Fruit fly (Drosophila melanogaster): ENCODE measurements around the gene Pfdn1.

Gene Pfdn1

DNA sequence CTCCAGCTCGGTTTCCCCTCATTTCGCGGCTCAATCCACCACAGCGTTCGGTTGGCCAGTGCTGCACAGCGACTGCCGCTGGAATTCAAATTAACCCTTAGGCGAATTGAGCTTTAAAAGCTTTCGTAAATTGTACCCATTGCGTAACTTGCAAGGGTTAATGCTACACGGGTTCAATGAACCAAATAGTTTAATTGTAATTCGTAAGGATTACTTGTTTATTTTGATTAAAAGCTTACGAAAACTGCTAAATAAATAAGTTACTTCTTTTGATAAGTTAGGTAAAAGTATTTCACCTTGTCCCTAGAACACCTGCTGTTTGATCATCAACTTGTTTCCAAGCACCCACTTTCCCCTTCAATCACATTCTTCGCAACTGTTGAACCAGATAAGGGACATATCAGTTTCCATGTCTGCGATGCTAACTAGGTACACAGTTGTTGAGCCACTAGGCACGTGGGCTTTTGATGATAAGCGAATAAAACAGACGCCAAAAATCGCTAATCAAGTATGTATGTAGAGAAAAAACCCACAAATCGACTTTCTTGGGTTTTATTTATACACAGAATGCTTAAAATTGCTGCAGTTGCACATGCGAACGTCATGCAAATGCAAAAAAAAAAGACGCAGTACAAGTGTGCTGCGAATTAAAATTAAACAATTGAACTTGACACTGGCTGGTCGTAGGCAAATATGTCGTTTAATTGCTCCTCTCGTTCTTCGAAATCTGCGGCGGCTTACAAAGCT, 22.7 kb upstream of the Pfdn1 start, which contains the start of gene Pfas (continued):
- TF ChIP-seq CG8359 (GFP tag; optimal IDR thresholded peaks at IDR 0.05; ENCODE audit: borderline replicate concordance): no peak
- no peak for TF ChIP-seq tna (GFP tag; IDR thresholded peaks at IDR 0.05; ENCODE audit: partially characterized antibody)
- TF ChIP-seq aop (GFP tag; IDR thresholded peaks at IDR 0.05): no peak
- TF ChIP-seq CG9817 (tag; optimal IDR thresholded peaks at IDR 0.05): peak; percentile 31
- TF ChIP-seq Mes4 (GFP tag; optimal IDR thresholded peaks at IDR 0.05): no peak
- peak; percentile 46 for TF ChIP-seq CG6765 (GFP tag; optimal IDR thresholded peaks at IDR 0.05)
- TF ChIP-seq Ets97D (GFP tag; optimal IDR thresholded peaks at IDR 0.05): peak; percentile 33
- no peak for TF ChIP-seq vnd (GFP tag; IDR thresholded peaks at IDR 0.05; ENCODE audit: partially characterized antibody)
- TF ChIP-seq CG4617 (GFP tag; optimal IDR thresholded peaks at IDR 0.05; ENCODE audit: borderline replicate concordance): no peak
- TF ChIP-seq lola (GFP tag; optimal IDR thresholded peaks at IDR 0.05): no peak
- peak; percentile 26; the same call in 1 of the 3 replicates for TF ChIP-seq zfh1 (GFP tag; IDR thresholded peaks at IDR 0.05)
- TF ChIP-seq CG9876 (GFP tag; optimal IDR thresholded peaks at IDR 0.05): no peak
- TF ChIP-seq gro (GFP tag; optimal IDR thresholded peaks at IDR 0.05): peak; percentile 84
- 0 out of 2 replicates have a peak, but pooled peaks have one; percentile 53 for TF ChIP-seq Xrp1 (GFP tag; IDR thresholded peaks at IDR 0.05)
- peak; percentile 61 for TF ChIP-seq CG1647 (GFP tag; optimal IDR thresholded peaks at IDR 0.05)
- no peak for TF ChIP-seq CG7963 (GFP tag; IDR thresholded peaks at IDR 0.05; ENCODE audit: partially characterized antibody)
- TF ChIP-seq Taf1 (GFP tag; IDR thresholded peaks at IDR 0.05): no peak
- TF ChIP-seq CG31365 (tag; optimal IDR thresholded peaks at IDR 0.05): peak; percentile 55
- no peak for TF ChIP-seq disco-r (GFP tag; optimal IDR thresholded peaks at IDR 0.05)
- TF ChIP-seq CG31388 (GFP tag; optimal IDR thresholded peaks at IDR 0.05): no peak
- peak; percentile 16 for TF ChIP-seq CG12104 (GFP tag; optimal IDR thresholded peaks at IDR 0.05)
- no peak for TF ChIP-seq nerfin-2 (GFP tag; IDR thresholded peaks at IDR 0.05; ENCODE audit: partially characterized antibody)
- no peak for TF ChIP-seq usp (GFP tag; optimal IDR thresholded peaks at IDR 0.05)
- no peak for TF ChIP-seq CG18476 (GFP tag; optimal IDR thresholded peaks at IDR 0.05)
- TF ChIP-seq CG3281 (GFP tag; optimal IDR thresholded peaks at IDR 0.05): peak; percentile 73
- TF ChIP-seq z (GFP tag; IDR thresholded peaks at IDR 0.05): no peak
- TF ChIP-seq CG32767 (GFP tag; IDR thresholded peaks at IDR 0.05): no peak
- no peak for TF ChIP-seq CG2202 (tag; optimal IDR thresholded peaks at IDR 0.05)
- peak; percentile 81 for TF ChIP-seq cwo (GFP tag; optimal IDR thresholded peaks at IDR 0.05)
- TF ChIP-seq CG11398 (GFP tag; optimal IDR thresholded peaks at IDR 0.05): no peak
- TF ChIP-seq peb (GFP tag; IDR thresholded peaks at IDR 0.05): no peak
- no peak for TF ChIP-seq pan (optimal IDR thresholded peaks at IDR 0.05)
- peak in 1 of 2 experiments; percentile 49 for TF ChIP-seq pan (GFP tag; optimal IDR thresholded peaks at IDR 0.05 in 1 of 2, IDR thresholded peaks at IDR 0.05 in 1 of 2)
- no peak for TF ChIP-seq CG6854 (GFP tag; optimal IDR thresholded peaks at IDR 0.05)
- TF ChIP-seq Hr78 (GFP tag; optimal IDR thresholded peaks at IDR 0.05): peak in 1 of 2 experiments; percentile 41
- no peak for TF ChIP-seq nom (GFP tag; optimal IDR thresholded peaks at IDR 0.05)
- TF ChIP-seq CG7786 (GFP tag; optimal IDR thresholded peaks at IDR 0.05): peak; percentile 56
- no peak for TF ChIP-seq CG34224 (GFP tag; IDR thresholded peaks at IDR 0.05; ENCODE audit: partially characterized antibody)
- TF ChIP-seq Fer3 (tag; optimal IDR thresholded peaks at IDR 0.05): peak; percentile 53

DNA sequence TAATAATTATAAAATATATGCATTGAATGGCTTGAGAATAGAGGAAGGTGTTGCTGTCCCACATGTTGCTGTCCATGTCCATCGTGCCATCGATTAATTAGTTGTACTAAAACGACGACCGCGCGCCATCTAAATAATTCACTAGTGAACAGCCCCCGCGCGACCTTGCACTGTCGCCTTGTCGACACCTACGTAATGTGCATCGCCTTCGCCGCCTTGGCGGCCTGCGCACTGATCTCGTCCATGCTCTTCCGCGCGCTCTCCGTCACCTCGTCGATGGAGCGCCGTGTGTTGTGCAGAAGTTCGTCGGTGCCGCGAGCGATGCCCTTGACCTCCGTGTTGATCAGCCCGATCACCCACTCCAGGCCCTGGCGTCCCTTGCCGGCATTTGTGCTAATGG, 22.0 kb upstream of the Pfdn1 start:
- TF ChIP-seq Med (GFP tag) (peak; percentile 79), CG6175 (GFP tag; IDR thresholded peaks at IDR 0.05) (0 out of 3 replicates have a peak, but pooled peaks have one; percentile 23), CG4328 (GFP tag; optimal IDR thresholded peaks at IDR 0.05) (no peak), CG1832 (GFP tag; optimal IDR thresholded peaks at IDR 0.05) (no peak), sr (GFP tag; IDR thresholded peaks at IDR 0.05) (peak; percentile 83), amos (GFP tag; IDR thresholded peaks at IDR 0.05; ENCODE audit: partially characterized antibody) (0 out of 2 replicates have a peak, but pooled peaks have one; percentile 11), ftz-f1 (GFP tag; optimal IDR thresholded peaks at IDR 0.05) (peak; percentile 1)

All from whole organism, embryonic.